Fruit fly (Drosophila melanogaster) whole organism, prepupa: ENCODE measurements around the gene Rh4.
A peak's percentile ranks its signal among the peaks of the same experiment; 100 is the strongest.

Experiments
- Eip93F ChIP-seq: fragments of 200-800 bp; sonication (Bioruptor generic); optimal IDR thresholded peaks from 2 replicates; lab custom pipeline; 2016; ENCODE audit warnings: missing biosample characterization, mild to moderate bottlenecking, missing genetic modification characterization
- Gug ChIP-seq: fragments of 200-800 bp; sonication (Bioruptor generic); IDR thresholded peaks from 2 replicates; pipeline ENCODE4 v1.3.6; 2022; ENCODE audit warnings: missing biosample characterization, missing genetic modification characterization
- dsx ChIP-seq: fragments of 200-800 bp; optimal IDR thresholded peaks from 3 replicates; lab custom pipeline; 2019; ENCODE audit warnings: missing biosample characterization, mild to moderate bottlenecking, missing genetic modification characterization, moderate library complexity; ENCODE audit not compliant: poor library complexity, severe bottlenecking

DNA sequence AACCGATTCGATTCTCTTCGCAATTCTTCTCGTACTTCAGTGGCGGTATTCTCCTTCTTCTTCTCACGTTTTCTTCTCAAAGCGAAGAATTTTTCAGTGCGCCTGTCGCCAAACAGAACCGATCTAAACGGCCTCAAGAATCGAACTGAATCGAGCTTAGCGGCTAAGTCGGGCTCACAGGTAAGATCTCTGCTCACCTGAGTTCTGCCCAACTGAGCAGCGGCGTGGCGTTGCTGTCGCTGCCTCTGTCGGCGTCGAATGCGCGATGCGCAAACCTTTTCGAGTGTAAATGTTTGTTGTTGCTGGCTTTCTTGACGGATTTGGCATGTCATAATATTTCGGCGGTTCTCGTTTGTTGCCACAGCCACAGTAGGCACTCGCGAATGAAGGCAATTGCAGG lies 50.4 kb downstream of the Rh4 start:
- TF ChIP-seq Gug (0 out of 2 replicates have a peak, but pooled peaks have one; percentile 18), Eip93F (GFP tag; lab: Kevin White, UChicago) (no peak), dsx (GFP tag; lab: Kevin White, UChicago) (no peak)
